Worm (Caenorhabditis elegans): ENCODE results near the gene Y51A2B.9.
A peak's percentile ranks its signal among the peaks of the same experiment; 100 is the strongest.

The Y51A2B.9 gene

ce11 chrV:18359888-18360287, 35.7 kb downstream of the Y51A2B.9 start, which contains the start of gene C08E8.5:
C08E8.5 (minus strand) TSS chrV:18359988.
- TF ChIP-seq dpl-1 (GFP tag; optimal IDR thresholded peaks at IDR 0.05) (no peak), irx-1 (tag; optimal IDR thresholded peaks at IDR 0.05) (no peak), elt-3 (tag; optimal IDR thresholded peaks at IDR 0.05) (no peak), mab-9 (GFP tag; IDR thresholded peaks at IDR 0.05) (no peak), skn-1 (tag; optimal IDR thresholded peaks at IDR 0.05) (no peak), ets-5 (GFP tag; IDR thresholded peaks at IDR 0.05) (no peak), ztf-11 (tag; optimal IDR thresholded peaks at IDR 0.05) (no peak), zag-1 (tag; optimal IDR thresholded peaks at IDR 0.05) (no peak), xbp-1 (tag; optimal IDR thresholded peaks at IDR 0.05) (no peak), nhr-77 (tag; optimal IDR thresholded peaks at IDR 0.05) (no peak), mdl-1 (tag; optimal IDR thresholded peaks at IDR 0.05) (no peak), jun-1 (tag; optimal IDR thresholded peaks at IDR 0.05) (no peak)

- TF ChIP-seq Y116A8C.19 (tag; optimal IDR thresholded peaks at IDR 0.05; ENCODE audit: borderline replicate concordance), result no peak
- TF ChIP-seq snu-23 (GFP tag; optimal IDR thresholded peaks at IDR 0.05), result no peak
- no peak for TF ChIP-seq lin-14 (GFP tag; optimal IDR thresholded peaks at IDR 0.05)
- TF ChIP-seq grh-1 (GFP tag; IDR thresholded peaks at IDR 0.05), result no peak
- no peak for TF ChIP-seq nhr-12 (tag; optimal IDR thresholded peaks at IDR 0.05)
- no peak for TF ChIP-seq fos-1 (tag; optimal IDR thresholded peaks at IDR 0.05)
- TF ChIP-seq hlh-17 (GFP tag; optimal IDR thresholded peaks at IDR 0.05; ENCODE audit: borderline replicate concordance), result no peak
- no peak for TF ChIP-seq nhr-19 (GFP tag; conservative IDR thresholded peaks at IDR 0.05)
- no peak for TF ChIP-seq nhr-11 (tag; optimal IDR thresholded peaks at IDR 0.05)
- no peak for TF ChIP-seq nhr-76 (tag; optimal IDR thresholded peaks at IDR 0.05)
- no peak for TF ChIP-seq nhr-20 (tag; optimal IDR thresholded peaks at IDR 0.05)
- no peak for TF ChIP-seq rnt-1 (tag; optimal IDR thresholded peaks at IDR 0.05)
- TF ChIP-seq lin-15B (tag; optimal IDR thresholded peaks at IDR 0.05), result no peak
- no peak for TF ChIP-seq dpl-1 (GFP tag; optimal IDR thresholded peaks at IDR 0.05)
- TF ChIP-seq lsy-2 (tag; optimal IDR thresholded peaks at IDR 0.05), result no peak
These were observed 39.8 kb downstream of the Y51A2B.9 start, which contains the start of gene C08E8.2 for ce11 chrV:18355742-18356141. C08E8.2 (minus strand) TSS chrV:18355842.

- TF ChIP-seq tbx-2 (tag; optimal IDR thresholded peaks at IDR 0.05) (no peak), pax-3 (tag; optimal IDR thresholded peaks at IDR 0.05) (no peak), ets-5 (GFP tag; IDR thresholded peaks at IDR 0.05) (no peak), Y116A8C.19 (tag; optimal IDR thresholded peaks at IDR 0.05; ENCODE audit: borderline replicate concordance) (no peak), egl-13 (tag; optimal IDR thresholded peaks at IDR 0.05) (no peak)
These were observed 41.2 kb downstream of the Y51A2B.9 start for ce11 chrV:18354299-18354698.

ce11 chrV:18350721-18351120, 44.8 kb downstream of the Y51A2B.9 start, which contains the start of gene C08E8.11:
C08E8.11 (plus strand) TSS chrV:18351021.
- TF ChIP-seq efl-1 (optimal IDR thresholded peaks at IDR 0.05) (no peak), efl-1 (GFP tag; optimal IDR thresholded peaks at IDR 0.05 in 1 of 2) (peak in 1 of 2 experiments; percentile 78), tbx-2 (tag; optimal IDR thresholded peaks at IDR 0.05) (no peak)

ce11 chrV:18350046-18350445, 45.5 kb downstream of the Y51A2B.9 start, which contains the start of gene C08E8.3:
C08E8.3 (plus strand) TSS chrV:18350129.
- TF ChIP-seq aly-2 (tag; optimal IDR thresholded peaks at IDR 0.05) (no peak), nhr-85 (tag) (peak; percentile 21), unc-98 (GFP tag; IDR thresholded peaks at IDR 0.05) (no peak), efl-1 (optimal IDR thresholded peaks at IDR 0.05) (no peak), efl-1 (GFP tag; optimal IDR thresholded peaks at IDR 0.05 in 1 of 2) (peak in 1 of 2 experiments; percentile 56), jun-1 (tag; optimal IDR thresholded peaks at IDR 0.05) (no peak)
